Fruit fly (Drosophila melanogaster) whole organism, embryonic: ENCODE measurements around the gene CG7794.

Source experiments
- Awh ChIP-seq: fragments of 200-800 bp; sonication (Bioruptor generic); IDR thresholded peaks from 2 replicates; pipeline ENCODE4, ENCODE4 v1.3.6; 2022; ENCODE audit warnings: missing biosample characterization, missing genetic modification characterization
- B-H1 ChIP-seq: fragments of 200-800 bp; sonication (Bioruptor generic); IDR thresholded peaks from 3 replicates; pipeline ENCODE4 v1.3.6; 2022; ENCODE audit warnings: missing biosample characterization, missing genetic modification characterization
- CG10267 ChIP-seq: fragments of 200-800 bp; sonication (Bioruptor generic); optimal IDR thresholded peaks from 2 replicates; lab custom pipeline; 2018; ENCODE audit warnings: missing biosample characterization, mild to moderate bottlenecking, missing genetic modification characterization, moderate library complexity
- CG10274 ChIP-seq: fragments of 200-800 bp; sonication (Bioruptor generic); optimal IDR thresholded peaks from 3 replicates; lab custom pipeline; 2017; ENCODE audit warnings: missing biosample characterization, mild to moderate bottlenecking, missing genetic modification characterization
- CG12071 ChIP-seq: fragments of 200-800 bp; sonication (Bioruptor generic); optimal IDR thresholded peaks from 3 replicates; lab custom pipeline; 2018; ENCODE audit warnings: missing biosample characterization, mild to moderate bottlenecking, missing genetic modification characterization
- CG12299 ChIP-seq: fragments of 200-800 bp; sonication (Bioruptor generic); optimal IDR thresholded peaks from 2 replicates; lab custom pipeline; 2018; ENCODE audit warnings: missing biosample characterization, mild to moderate bottlenecking, missing genetic modification characterization
- CG12659 ChIP-seq: fragments of 200-800 bp; sonication (Bioruptor generic); optimal IDR thresholded peaks from 3 replicates; lab custom pipeline; 2017; ENCODE audit warnings: mild to moderate bottlenecking, missing biosample characterization, missing genetic modification reagents, missing genetic modification characterization
- CG13123 ChIP-seq: fragments of 200-800 bp; sonication (Bioruptor generic); optimal IDR thresholded peaks from 2 replicates; lab custom pipeline; 2016; ENCODE audit warnings: missing biosample characterization, missing genetic modification characterization
- CG13287 ChIP-seq: fragments of 200-800 bp; sonication (Bioruptor generic); IDR thresholded peaks from 2 replicates; pipeline ENCODE4 v1.3.6; 2022; ENCODE audit warnings: missing biosample characterization, missing genetic modification characterization; ENCODE audit not compliant: partially characterized antibody
- CG14050 ChIP-seq: fragments of 200-800 bp; sonication (Bioruptor generic); IDR thresholded peaks from 3 replicates; pipeline ENCODE4 v1.3.6; 2022; ENCODE audit warnings: missing biosample characterization, missing genetic modification characterization
- CG2678 ChIP-seq: fragments of 200-800 bp; sonication (Bioruptor generic); optimal IDR thresholded peaks from 3 replicates; lab custom pipeline; 2019; ENCODE audit warnings: missing biosample characterization, mild to moderate bottlenecking, missing genetic modification characterization, moderate library complexity
- CG33213 ChIP-seq: fragments of 200-800 bp; sonication (Bioruptor generic); optimal IDR thresholded peaks from 3 replicates; lab custom pipeline; 2016; ENCODE audit warnings: missing biosample characterization, missing genetic modification characterization
- CG43689 ChIP-seq: fragments of 200-800 bp; sonication (Bioruptor generic); IDR thresholded peaks from 2 replicates; pipeline ENCODE4 v1.3.6; 2022; ENCODE audit warnings: missing biosample characterization, missing genetic modification characterization
- CG6765 ChIP-seq: fragments of 200-800 bp; sonication (Bioruptor generic); optimal IDR thresholded peaks from 3 replicates; lab custom pipeline; 2017; ENCODE audit warnings: missing biosample characterization, mild to moderate bottlenecking, missing genetic modification characterization
- CG9215 ChIP-seq: fragments of 200-800 bp; sonication (Bioruptor generic); IDR thresholded peaks from 2 replicates; pipeline ENCODE4 v1.3.6; 2022; ENCODE audit warnings: missing biosample characterization, missing genetic modification characterization
- Dp ChIP-seq: fragments of 200-800 bp; sonication (Bioruptor generic); optimal IDR thresholded peaks from 2 replicates; lab custom pipeline; 2018; ENCODE audit warnings: missing biosample characterization, mild to moderate bottlenecking, missing genetic modification characterization, moderate library complexity
- Gug ChIP-seq: fragments of 200-800 bp; sonication (Bioruptor generic); IDR thresholded peaks from 4 replicates; pipeline ENCODE4 v1.3.6; 2022; ENCODE audit warnings: missing biosample characterization, missing genetic modification characterization
- HLH3B ChIP-seq: fragments of 200-800 bp; sonication (Bioruptor generic); IDR thresholded peaks from 2 replicates; pipeline ENCODE4 v1.3.6; 2022; ENCODE audit warnings: missing biosample characterization, missing genetic modification characterization
- Jarid2 ChIP-seq: fragments of 200-800 bp; sonication (Bioruptor generic); optimal IDR thresholded peaks from 3 replicates; lab custom pipeline; 2017; ENCODE audit warnings: mild to moderate bottlenecking, missing biosample characterization, missing genetic modification reagents, missing genetic modification characterization
- Kr ChIP-seq: fragments of 200-800 bp; sonication (Bioruptor generic); optimal IDR thresholded peaks from 2 replicates; lab custom pipeline; 2017; ENCODE audit warnings: missing biosample characterization, mild to moderate bottlenecking, missing genetic modification characterization
- Nf-YC ChIP-seq: fragments of 200-800 bp; optimal IDR thresholded peaks from 3 replicates; lab custom pipeline; 2019; ENCODE audit warnings: missing biosample characterization, mild to moderate bottlenecking, missing genetic modification characterization, moderate library complexity
- Spps ChIP-seq: fragments of 200-800 bp; sonication (Bioruptor generic); optimal IDR thresholded peaks from 2 replicates; lab custom pipeline; 2018; ENCODE audit warnings: missing biosample characterization, mild to moderate bottlenecking, missing genetic modification characterization
- abd-A ChIP-seq: fragments of 200-800 bp; sonication (Bioruptor generic); optimal IDR thresholded peaks from 3 replicates; lab custom pipeline; 2019; ENCODE audit warnings: missing biosample characterization, mild to moderate bottlenecking, missing genetic modification characterization, moderate library complexity
- ash1 ChIP-seq: fragments of 200-800 bp; sonication (Bioruptor generic); optimal IDR thresholded peaks from 2 replicates; lab custom pipeline; 2018; ENCODE audit warnings: missing biosample characterization, mild to moderate bottlenecking, missing genetic modification characterization
- gro ChIP-seq: fragments of 200-800 bp; sonication (Bioruptor generic); optimal IDR thresholded peaks from 2 replicates; lab custom pipeline; 2016; ENCODE audit warnings: missing biosample characterization, missing genetic modification characterization
- mirr ChIP-seq: fragments of 200-800 bp; sonication (Bioruptor generic); optimal IDR thresholded peaks from 3 replicates; lab custom pipeline; 2018; ENCODE audit warnings: missing biosample characterization, mild to moderate bottlenecking, missing genetic modification characterization
- pnt ChIP-seq: fragments of 200-800 bp; sonication (Bioruptor generic); optimal IDR thresholded peaks from 3 replicates; lab custom pipeline; 2016; ENCODE audit warnings: missing biosample characterization, missing genetic modification characterization
- prd ChIP-seq, 3 experiments: fragments of >200 bp in 2 of 3; fragments of 200-800 bp in 1 of 3; sonication (Bioruptor generic) in 1 of 3; optimal IDR thresholded peaks in 2 of 3; IDR thresholded peaks in 1 of 3; 2 replicates in 2 of 3; 3 replicates in 1 of 3; pipeline versions ENCODE4 v1.3.6 to Lab custom; 2017 to 2022; ENCODE audit warnings: missing biosample characterization in 1 of 3, missing genetic modification characterization in 1 of 3
- sqz ChIP-seq: fragments of 200-800 bp; sonication (Bioruptor generic); optimal IDR thresholded peaks from 3 replicates; lab custom pipeline; 2018; ENCODE audit warnings: missing biosample characterization, mild to moderate bottlenecking, missing genetic modification characterization
- sr ChIP-seq: fragments of 200-800 bp; sonication (Bioruptor generic); IDR thresholded peaks from 3 replicates; pipeline ENCODE4 v1.3.6; 2022; ENCODE audit warnings: missing biosample characterization, missing genetic modification characterization
- vvl ChIP-seq: fragments of 200-800 bp; sonication (Bioruptor generic); IDR thresholded peaks from 2 replicates; pipeline ENCODE4 v1.3.6; 2022; ENCODE audit warnings: missing biosample characterization, missing genetic modification characterization
- wdn ChIP-seq: fragments of 200-800 bp; sonication (Bioruptor generic); IDR thresholded peaks from 2 replicates; pipeline ENCODE4 v1.3.6; 2022; ENCODE audit warnings: missing biosample characterization, missing genetic modification characterization
- yki ChIP-seq: fragments of >200 bp; optimal IDR thresholded peaks from 3 replicates; lab custom pipeline; 2018

The CG7794 gene

DNA sequence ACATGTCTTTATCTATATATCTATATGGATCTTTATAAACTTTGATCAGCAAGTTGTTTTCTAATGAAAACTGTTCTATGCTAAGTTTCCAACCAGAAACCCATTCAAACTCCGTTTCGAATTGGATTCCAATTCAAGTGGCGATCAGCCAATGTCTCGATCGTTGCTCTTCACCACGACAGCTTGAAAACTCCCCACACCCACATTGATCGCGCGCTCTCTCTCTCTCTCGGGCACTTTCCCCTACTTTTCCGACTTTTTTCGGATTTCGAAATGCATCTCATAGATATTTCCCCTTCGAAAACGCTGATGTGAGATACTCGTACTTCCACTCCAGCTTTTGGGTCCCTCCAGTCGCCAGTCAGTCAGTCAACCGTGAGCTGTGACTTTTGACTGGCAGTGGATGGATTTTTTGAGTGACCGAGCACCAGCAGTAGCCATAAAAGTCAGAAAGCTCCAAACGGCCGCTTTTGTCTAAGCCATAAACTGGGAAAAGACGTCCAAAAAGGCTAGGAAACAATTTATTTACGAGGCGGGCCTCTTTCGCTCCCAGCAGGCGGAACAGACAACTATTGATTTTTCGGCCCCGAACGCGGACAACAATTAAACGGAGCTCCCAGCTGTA lies 39.8 kb downstream of the CG7794 start (continued):
- no peak for TF ChIP-seq CG12299
- peak; percentile 50 for TF ChIP-seq Jarid2 (GFP tag; lab: Kevin White, UChicago)
- TF ChIP-seq yki (lab: Kevin White, UChicago), result peak; percentile 17
- TF ChIP-seq Nf-YC (tag; lab: Kevin White, UChicago), result peak; percentile 83
- peak; percentile 17 for TF ChIP-seq sqz (GFP tag; lab: Kevin White, UChicago)
- TF ChIP-seq CG9215 (GFP tag; lab: Robert Waterston, UW), result no peak

DNA sequence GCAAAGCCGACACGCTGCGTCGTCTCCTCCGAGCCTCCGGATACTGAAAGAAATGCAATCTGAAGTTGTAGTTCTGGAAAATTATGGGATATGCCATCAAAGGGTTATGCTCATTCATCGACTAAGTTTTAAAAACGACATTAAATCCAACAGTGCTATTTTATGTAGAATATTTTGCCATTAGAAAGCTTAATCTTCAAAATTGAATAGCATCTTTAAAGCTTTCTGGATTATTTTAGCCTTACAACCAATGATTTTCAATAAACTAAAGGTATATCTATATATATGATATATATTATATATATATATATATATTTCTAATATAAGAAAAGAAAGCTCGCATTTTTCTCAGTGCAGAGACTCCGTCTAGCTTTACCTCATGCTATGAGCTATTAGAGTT lies 40.9 kb downstream of the CG7794 start:
- TF ChIP-seq sr (GFP tag; lab: Robert Waterston, UW) (no peak), Spps (tag; lab: Kevin White, UChicago) (no peak), CG6765 (GFP tag; lab: Kevin White, UChicago) (no peak), ash1 (GFP tag; lab: Kevin White, UChicago) (no peak), Dp (no peak), Kr (no peak), HLH3B (no peak), B-H1 (GFP tag; lab: Robert Waterston, UW) (no peak)
- TF ChIP-seq, all 482 proteins: peak for 0

DNA sequence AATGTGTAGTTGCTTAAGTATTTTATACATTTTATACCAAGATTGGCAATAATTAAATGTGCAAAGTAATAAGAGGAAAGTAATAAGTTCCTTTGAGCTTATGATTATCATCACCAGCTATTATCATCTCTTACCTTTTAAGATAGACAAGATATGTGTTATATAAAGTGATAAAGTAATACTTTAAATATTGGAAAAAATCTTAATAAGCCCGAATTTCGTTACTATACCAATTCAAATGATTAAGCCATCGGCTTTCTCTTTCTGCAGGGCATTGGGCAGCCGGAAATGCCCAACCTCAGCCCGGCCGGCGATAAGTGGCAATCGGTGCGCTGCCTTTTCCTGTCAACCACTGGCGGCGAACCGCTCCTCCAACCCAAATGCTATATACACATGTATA lies 44.4 kb downstream of the CG7794 start:
- peak; percentile 30 for TF ChIP-seq CG10274
- TF ChIP-seq CG43689 (GFP tag; lab: Robert Waterston, UW), result no peak
- no peak for TF ChIP-seq Gug

DNA sequence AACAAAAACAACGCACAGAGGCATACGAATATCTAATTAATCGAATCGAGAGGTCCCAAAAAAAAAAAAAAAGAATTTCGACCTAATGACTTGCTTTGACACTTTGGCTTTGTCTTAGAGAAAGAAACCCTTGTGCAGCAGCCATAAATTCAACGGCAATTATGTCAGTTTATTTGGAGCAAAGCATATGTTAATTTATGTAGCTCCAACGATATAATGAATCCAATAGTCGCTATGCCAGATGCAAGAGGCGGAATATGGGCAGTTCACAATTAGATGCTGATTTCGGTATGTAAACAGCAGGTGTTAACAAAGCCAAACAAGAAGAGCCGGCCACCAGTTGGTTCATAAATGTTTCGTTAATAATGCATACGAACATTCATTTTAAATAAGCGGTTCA lies 49.5 kb downstream of the CG7794 start:
- TF ChIP-seq pnt (no peak), gro (GFP tag; lab: Kevin White, UChicago) (no peak), mirr (no peak), vvl (GFP tag; lab: Robert Waterston, UW) (peak; percentile 63; the same call in 1 of the 2 replicates), CG12659 (GFP tag; lab: Kevin White, UChicago) (no peak), CG13287 (GFP tag; lab: Robert Waterston, UW) (no peak), prd (optimal IDR thresholded peaks at IDR 0.05; lab: Kevin White, UChicago) (no peak), prd (GFP tag; IDR thresholded peaks at IDR 0.05; lab: Robert Waterston, UW) (no peak), CG2678 (no peak), CG13123 (GFP tag; lab: Kevin White, UChicago) (no peak), abd-A (peak; percentile 21), CG14050 (GFP tag; lab: Robert Waterston, UW) (no peak), CG10267 (tag; lab: Kevin White, UChicago) (no peak), wdn (GFP tag; lab: Robert Waterston, UW) (no peak), CG12071 (GFP tag; lab: Kevin White, UChicago) (no peak), Awh (GFP tag; lab: Robert Waterston, UW) (peak; percentile 73), CG33213 (GFP tag; lab: Kevin White, UChicago) (no peak)
